Worm (Caenorhabditis elegans) whole organism, L2 larva: ENCODE data around the gene vha-19.
A peak's percentile ranks its signal among the peaks of the same experiment; 100 is the strongest.

Source experiments
- F13H6.1 ChIP-seq: sonication (generic microtip); optimal IDR thresholded peaks from 2 replicates; lab custom pipeline; 2016; ENCODE audit warnings: missing genetic modification characterization, missing compliant biosample characterization
- R02D3.7 ChIP-seq: fragments of 150-350 bp; optimal IDR thresholded peaks from 2 replicates; lab custom pipeline; 2014; ENCODE audit warnings: missing biosample characterization, missing genetic modification characterization
- ama-1 ChIP-seq: fragments of 150-350 bp; optimal IDR thresholded peaks from 2 replicates; lab custom pipeline; 2018; ENCODE audit warnings: inconsistent platforms
- elt-1 ChIP-seq: fragments of 150-350 bp; optimal IDR thresholded peaks from 2 replicates; lab custom pipeline; 2014; ENCODE audit warnings: missing biosample characterization, missing genetic modification characterization
- gmeb-1 ChIP-seq: fragments of 150-350 bp; optimal IDR thresholded peaks from 2 replicates; lab custom pipeline; 2014; ENCODE audit warnings: missing biosample characterization, missing genetic modification characterization
- lin-11 ChIP-seq: fragments of 150-350 bp; sonication (generic microtip); optimal IDR thresholded peaks from 2 replicates; lab custom pipeline; 2014; ENCODE audit warnings: missing biosample characterization, missing genetic modification characterization, inconsistent platforms, mixed read lengths
- lin-39 ChIP-seq: fragments of 150-350 bp; optimal IDR thresholded peaks from 2 replicates; lab custom pipeline; 2014; ENCODE audit warnings: missing biosample characterization, missing genetic modification reagents, missing genetic modification characterization
- nhr-11 ChIP-seq: fragments of 150-350 bp; optimal IDR thresholded peaks from 2 replicates; lab custom pipeline; 2014; ENCODE audit warnings: missing biosample characterization, missing genetic modification characterization
- nhr-237 ChIP-seq: fragments of 150-350 bp; optimal IDR thresholded peaks from 2 replicates; lab custom pipeline; 2014; ENCODE audit warnings: missing biosample characterization, missing genetic modification characterization
- unc-55 ChIP-seq: fragments of 150-350 bp; sonication (generic microtip); optimal IDR thresholded peaks from 3 replicates; lab custom pipeline; 2014; ENCODE audit warnings: missing biosample characterization, missing genetic modification reagents, missing genetic modification characterization
- unc-62 ChIP-seq: fragments of 150-350 bp; optimal IDR thresholded peaks from 2 replicates; lab custom pipeline; 2014; ENCODE audit warnings: missing biosample characterization, missing genetic modification reagents, missing genetic modification characterization
- ztf-1 ChIP-seq: fragments of 200-800 bp; sonication (Bioruptor generic); conservative IDR thresholded peaks from 2 replicates; pipeline ENCODE4 v1.3.6; 2022; ENCODE audit warnings: missing genetic modification characterization, missing compliant biosample characterization
- ztf-11 ChIP-seq: sonication (generic microtip); optimal IDR thresholded peaks from 2 replicates; lab custom pipeline; 2017; ENCODE audit warnings: missing biosample characterization, missing genetic modification characterization

DNA sequence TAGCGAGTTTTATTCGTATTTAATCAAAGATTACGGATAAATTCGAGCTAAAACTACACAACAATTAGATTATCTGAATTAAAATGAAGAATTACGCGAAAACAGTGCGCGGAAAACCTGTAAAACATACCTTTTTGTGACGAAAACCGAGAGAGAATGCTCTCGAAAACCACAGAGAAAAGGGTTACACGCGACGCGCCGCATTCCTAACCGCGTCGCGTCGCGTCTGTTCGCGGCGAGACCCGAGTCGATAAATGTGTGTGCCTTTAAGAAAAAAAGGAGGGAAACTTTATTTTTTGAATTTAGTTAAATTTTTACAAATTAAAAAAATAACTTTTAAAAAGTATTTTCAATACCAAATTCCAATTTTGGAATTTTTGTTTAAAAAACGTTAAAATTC, 30.3 kb upstream of the vha-19 start, which contains the start of gene hrpa-1:
- peak; percentile 76 for TF ChIP-seq F13H6.1 (tag; lab: Kevin White, UChicago)
- TF ChIP-seq ama-1, result peak; percentile 64
- no peak for TF ChIP-seq ztf-1 (GFP tag; lab: Robert Waterston, UW)
- no peak for TF ChIP-seq unc-62 (GFP tag; lab: Kevin White, UChicago)
- TF ChIP-seq elt-1, result no peak
- no peak for TF ChIP-seq nhr-237 (tag; lab: Kevin White, UChicago)
- no peak for TF ChIP-seq ztf-11 (tag; lab: Kevin White, UChicago)
- no peak for TF ChIP-seq R02D3.7 (tag; lab: Kevin White, UChicago)
- no peak for TF ChIP-seq lin-39 (tag; lab: Kevin White, UChicago)
- peak; percentile 97 for TF ChIP-seq gmeb-1
- TF ChIP-seq lin-11, result peak; percentile 80
- peak; percentile 98 for TF ChIP-seq unc-55 (GFP tag; lab: Kevin White, UChicago)
- TF ChIP-seq nhr-11 (tag; lab: Kevin White, UChicago), result no peak
